Fruit fly (Drosophila melanogaster) Kc167 (cell line): ENCODE results near the gene Lsd-1.

Experiments
- Myc ChIP-seq: fragments of >200 bp; optimal IDR thresholded peaks from 2 replicates; lab custom pipeline; 2017; ENCODE audit warnings: missing external identifiers
- Sin3A ChIP-seq: fragments of >200 bp; optimal IDR thresholded peaks from 2 replicates; lab custom pipeline; 2018; ENCODE audit warnings: missing external identifiers
- insv ChIP-seq: fragments of >200 bp; optimal IDR thresholded peaks from 3 replicates; lab custom pipeline; 2018; ENCODE audit warnings: missing external identifiers
- psq ChIP-seq: fragments of >200 bp; optimal IDR thresholded peaks from 2 replicates; lab custom pipeline; 2017; ENCODE audit warnings: missing external identifiers

dm6 chr3R:23803668-23804067 lies 40.0 kb downstream of the Lsd-1 start, which contains the start of gene CG34355:
- no peak for TF ChIP-seq Myc (lab: Kevin White, UChicago)
- no peak for TF ChIP-seq psq (lab: Kevin White, UChicago)
- no peak for TF ChIP-seq Sin3A
- no peak for TF ChIP-seq insv (lab: Kevin White, UChicago)
